Fruit fly (Drosophila melanogaster) whole organism, adult: Measurements from ENCODE around the gene CG5181.

ENCODE experiments used
- CG11617 ChIP-seq: fragments of 200-800 bp; sonication (Bioruptor generic); optimal IDR thresholded peaks from 2 replicates; lab custom pipeline; 2017; ENCODE audit warnings: mild to moderate bottlenecking, missing biosample characterization, missing genetic modification reagents, missing genetic modification characterization
- CG12768 ChIP-seq: fragments of 200-800 bp; sonication (Bioruptor generic); optimal IDR thresholded peaks from 2 replicates; lab custom pipeline; 2017; ENCODE audit warnings: missing biosample characterization, missing genetic modification characterization, mild to moderate bottlenecking, moderate library complexity, missing genetic modification reagents
- CG14711 ChIP-seq: fragments of 200-800 bp; sonication (Bioruptor generic); optimal IDR thresholded peaks from 2 replicates; lab custom pipeline; 2018; ENCODE audit warnings: missing biosample characterization, mild to moderate bottlenecking, missing genetic modification characterization, moderate library complexity
- CG1620 ChIP-seq: fragments of 200-800 bp; sonication (Bioruptor generic); optimal IDR thresholded peaks from 2 replicates; lab custom pipeline; 2016; ENCODE audit warnings: missing biosample characterization, missing genetic modification characterization
- CG33017 ChIP-seq: fragments of 200-800 bp; sonication (Bioruptor generic); optimal IDR thresholded peaks from 2 replicates; lab custom pipeline; 2018; ENCODE audit warnings: missing biosample characterization, mild to moderate bottlenecking, missing genetic modification characterization, moderate library complexity
- CG5204 ChIP-seq: fragments of 200-800 bp; sonication (Bioruptor generic); optimal IDR thresholded peaks from 2 replicates; lab custom pipeline; 2016; ENCODE audit warnings: missing biosample characterization, missing genetic modification characterization
- CG7045 ChIP-seq: fragments of 200-800 bp; sonication (Bioruptor generic); optimal IDR thresholded peaks from 2 replicates; lab custom pipeline; 2017; ENCODE audit warnings: missing biosample characterization, mild to moderate bottlenecking, missing genetic modification characterization
- CG7101 ChIP-seq: fragments of 200-800 bp; sonication (Bioruptor generic); optimal IDR thresholded peaks from 2 replicates; lab custom pipeline; 2018; ENCODE audit warnings: missing biosample characterization, mild to moderate bottlenecking, missing genetic modification characterization, moderate library complexity
- Clk ChIP-seq: fragments of 200-800 bp; sonication (Bioruptor generic); optimal IDR thresholded peaks from 2 replicates; lab custom pipeline; 2017; ENCODE audit warnings: missing biosample characterization, missing genetic modification characterization
- Crg-1 ChIP-seq: fragments of 200-800 bp; sonication (Bioruptor generic); optimal IDR thresholded peaks from 2 replicates; lab custom pipeline; 2016; ENCODE audit warnings: missing biosample characterization, missing genetic modification characterization
- Hr96 ChIP-seq: fragments of 200-800 bp; sonication (Bioruptor generic); optimal IDR thresholded peaks from 2 replicates; lab custom pipeline; 2016; ENCODE audit warnings: missing biosample characterization, missing genetic modification characterization
- Mnt ChIP-seq: fragments of 200-800 bp; sonication (Bioruptor generic); optimal IDR thresholded peaks from 2 replicates; lab custom pipeline; 2016; ENCODE audit warnings: missing biosample characterization, mild to moderate bottlenecking, missing genetic modification characterization
- bab1 ChIP-seq: fragments of 200-800 bp; sonication (Bioruptor generic); optimal IDR thresholded peaks from 3 replicates; lab custom pipeline; 2019; ENCODE audit warnings: missing biosample characterization, mild to moderate bottlenecking, missing genetic modification characterization, moderate library complexity
- cic ChIP-seq: fragments of 200-800 bp; sonication (Bioruptor generic); optimal IDR thresholded peaks from 2 replicates; lab custom pipeline; 2017; ENCODE audit warnings: missing biosample characterization, mild to moderate bottlenecking, missing genetic modification characterization, moderate library complexity
- cnc ChIP-seq, 2 experiments: fragments of >200 bp; optimal IDR thresholded peaks; 2 replicates each; lab custom pipeline; 2017
- kay ChIP-seq: fragments of 200-800 bp; sonication (Bioruptor generic); peaks from one replicate; lab custom pipeline; 2016; ENCODE audit warnings: missing biosample characterization, missing genetic modification characterization, borderline replicate concordance
- ovo ChIP-seq: fragments of 200-800 bp; sonication (Bioruptor generic); optimal IDR thresholded peaks from 2 replicates; lab custom pipeline; 2016; ENCODE audit warnings: missing biosample characterization, missing genetic modification characterization
- pad ChIP-seq: fragments of 200-800 bp; sonication (Bioruptor generic); optimal IDR thresholded peaks from 3 replicates; lab custom pipeline; 2017; ENCODE audit warnings: missing biosample characterization, missing genetic modification characterization, mild to moderate bottlenecking, moderate library complexity, missing genetic modification reagents
- tj ChIP-seq: fragments of 200-800 bp; sonication (Bioruptor generic); optimal IDR thresholded peaks from 3 replicates; lab custom pipeline; 2017; ENCODE audit warnings: missing biosample characterization, mild to moderate bottlenecking, missing genetic modification characterization, moderate library complexity
- toe ChIP-seq: fragments of 200-800 bp; sonication (Bioruptor generic); optimal IDR thresholded peaks from 2 replicates; lab custom pipeline; 2016; ENCODE audit warnings: missing biosample characterization, missing genetic modification characterization

The CG5181 gene

DNA sequence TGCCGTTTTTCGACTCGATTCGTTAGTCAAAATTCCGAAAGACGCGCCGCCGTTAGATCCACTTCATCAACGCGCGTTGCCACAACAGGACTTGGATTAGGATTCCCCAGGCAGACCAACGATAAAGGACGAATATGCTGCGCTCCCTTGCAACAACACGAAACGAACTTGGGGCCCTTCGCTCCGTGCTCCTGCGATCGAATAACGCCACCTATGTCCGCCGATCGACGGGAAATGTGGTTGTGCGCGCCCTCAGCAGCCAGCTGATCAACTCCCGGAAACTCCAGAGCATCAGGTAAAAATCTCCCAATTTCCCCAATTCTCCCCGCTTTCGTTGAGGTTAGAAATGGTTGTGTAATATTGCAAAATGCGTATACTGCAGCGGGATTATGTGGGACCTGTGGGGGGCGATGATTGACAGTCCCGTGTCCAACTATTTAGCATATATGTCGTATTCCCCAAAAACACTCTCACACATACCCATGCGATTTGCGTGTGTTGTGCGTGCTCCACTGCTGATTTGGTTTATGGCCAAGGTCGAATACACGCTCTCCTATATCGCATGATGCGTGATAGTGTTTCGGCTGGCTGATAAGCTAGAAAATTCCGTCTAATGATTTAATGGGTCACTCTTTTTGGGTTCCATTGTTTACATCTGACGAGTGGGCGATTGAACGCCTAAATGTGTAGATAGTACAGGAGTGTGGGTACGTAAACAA is 17.6 kb upstream of the CG5181 start:
- TF ChIP-seq Mnt (GFP tag; lab: Kevin White, UChicago) (peak; percentile 32), cnc (optimal IDR thresholded peaks at IDR 0.05; lab: Kevin White, UChicago) (no peak)

- peak; percentile 23 for TF ChIP-seq tj
- TF ChIP-seq Crg-1 (GFP tag; lab: Kevin White, UChicago): no peak
- peak; percentile 8 for TF ChIP-seq Hr96 (GFP tag; lab: Kevin White, UChicago)
- peak; percentile 46 for TF ChIP-seq toe (GFP tag; lab: Kevin White, UChicago)
- TF ChIP-seq Mnt (GFP tag; lab: Kevin White, UChicago): no peak
- TF ChIP-seq CG7045: no peak
- TF ChIP-seq CG5204 (GFP tag; lab: Kevin White, UChicago): peak; percentile 30
- TF ChIP-seq CG33017 (tag; lab: Kevin White, UChicago): peak; percentile 54
- no peak for TF ChIP-seq CG11617 (GFP tag; lab: Kevin White, UChicago)
- TF ChIP-seq CG14711 (tag; lab: Kevin White, UChicago): peak; percentile 57
- TF ChIP-seq CG1620 (GFP tag; lab: Kevin White, UChicago): peak; percentile 36
- peak; percentile 64 for TF ChIP-seq CG7101 (tag; lab: Kevin White, UChicago)
- peak; percentile 6 for TF ChIP-seq pad (GFP tag; lab: Kevin White, UChicago)
- TF ChIP-seq cic: no peak
- TF ChIP-seq bab1 (GFP tag; lab: Kevin White, UChicago): peak; percentile 13
- TF ChIP-seq cnc (optimal IDR thresholded peaks at IDR 0.05; lab: Kevin White, UChicago): no peak
- no peak for TF ChIP-seq CG12768 (GFP tag; lab: Kevin White, UChicago)
- TF ChIP-seq kay: no peak
- TF ChIP-seq Clk (GFP tag; lab: Kevin White, UChicago): peak; percentile 8
- TF ChIP-seq ovo (GFP tag; lab: Kevin White, UChicago): peak; percentile 10
Measured at dm6 chr2L:7426326-7427066, 16.9 kb upstream of the CG5181 start, which contains the start of gene muc. muc (plus strand) TSS chr2L:7426866.

DNA sequence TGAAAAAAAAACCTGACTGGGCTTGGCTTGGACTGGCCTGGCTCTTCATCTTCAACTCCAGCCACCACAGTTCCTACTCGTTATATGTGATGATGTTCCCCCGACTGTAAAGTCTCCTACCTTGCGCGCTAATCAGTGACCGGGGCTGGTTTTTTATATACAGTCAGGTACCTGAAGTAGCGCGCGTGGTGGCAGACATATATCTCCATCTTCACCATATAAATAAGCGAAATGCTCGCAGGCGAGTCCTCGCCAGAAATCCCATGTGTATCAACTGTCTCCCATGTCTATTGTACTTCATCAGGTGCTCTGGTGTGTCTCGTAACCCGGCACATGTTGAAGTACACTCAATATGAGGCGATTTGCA is 16.1 kb upstream of the CG5181 start:
- TF ChIP-seq kay (no peak), CG12768 (GFP tag; lab: Kevin White, UChicago) (no peak), tj (no peak)

- no peak for TF ChIP-seq toe (GFP tag; lab: Kevin White, UChicago)
- TF ChIP-seq CG5204 (GFP tag; lab: Kevin White, UChicago): no peak
- TF ChIP-seq tj: peak; percentile 59
- peak; percentile 51 for TF ChIP-seq CG1620 (GFP tag; lab: Kevin White, UChicago)
- TF ChIP-seq Mnt (GFP tag; lab: Kevin White, UChicago): no peak
- peak; percentile 90 for TF ChIP-seq CG7101 (tag; lab: Kevin White, UChicago)
- peak; percentile 89 for TF ChIP-seq CG33017 (tag; lab: Kevin White, UChicago)
- TF ChIP-seq Clk (GFP tag; lab: Kevin White, UChicago): peak; percentile 10
- TF ChIP-seq CG11617 (GFP tag; lab: Kevin White, UChicago): peak; percentile 72
- peak; percentile 22 for TF ChIP-seq pad (GFP tag; lab: Kevin White, UChicago)
- TF ChIP-seq kay: peak; percentile 94
- TF ChIP-seq ovo (GFP tag; lab: Kevin White, UChicago): no peak
- peak; percentile 74 for TF ChIP-seq CG7045
- peak; percentile 59 for TF ChIP-seq Crg-1 (GFP tag; lab: Kevin White, UChicago)
- TF ChIP-seq cic: peak; percentile 59
- TF ChIP-seq CG12768 (GFP tag; lab: Kevin White, UChicago): peak; percentile 87
- TF ChIP-seq cnc (optimal IDR thresholded peaks at IDR 0.05; lab: Kevin White, UChicago): no peak
- peak; percentile 84 for TF ChIP-seq bab1 (GFP tag; lab: Kevin White, UChicago)
- TF ChIP-seq CG14711 (tag; lab: Kevin White, UChicago): peak; percentile 86
- TF ChIP-seq Hr96 (GFP tag; lab: Kevin White, UChicago): peak; percentile 9
Measured at dm6 chr2L:7424907-7425689, 15.5 kb upstream of the CG5181 start.

- TF ChIP-seq pad (GFP tag; lab: Kevin White, UChicago) (no peak), tj (peak; percentile 89)
Measured at dm6 chr2L:7424282-7424905, 14.8 kb upstream of the CG5181 start.
